Worm (Caenorhabditis elegans) whole organism, L4 larva: ENCODE measurements around the gene oat-1.
A peak's percentile ranks its signal among the peaks of the same experiment; 100 is the strongest.

Source experiments
- R02D3.7 ChIP-seq: fragments of 150-350 bp; sonication (generic microtip); optimal IDR thresholded peaks from 3 replicates; lab custom pipeline; 2014; ENCODE audit warnings: missing biosample characterization, missing genetic modification characterization
- T20F7.1 ChIP-seq: fragments of 200-800 bp; sonication (Bioruptor generic); optimal IDR thresholded peaks from 2 replicates; lab custom pipeline; 2018; ENCODE audit warnings: mild to moderate bottlenecking, missing genetic modification characterization, missing compliant biosample characterization
- Y105C5A.15 ChIP-seq: fragments of 200-800 bp; sonication (Bioruptor generic); IDR thresholded peaks from 2 replicates; pipeline ENCODE4 v1.3.6; 2022; ENCODE audit warnings: missing genetic modification characterization, missing compliant biosample characterization
- Y5F2A.4 ChIP-seq: fragments of 200-800 bp; sonication (Bioruptor generic); optimal IDR thresholded peaks from 2 replicates; lab custom pipeline; 2018; ENCODE audit warnings: mild to moderate bottlenecking, missing genetic modification characterization, missing compliant biosample characterization
- ZK337.2 ChIP-seq: fragments of 200-800 bp; sonication (Bioruptor generic); IDR thresholded peaks from 2 replicates; pipeline ENCODE4 v1.3.6; 2022; ENCODE audit warnings: missing genetic modification reagents, missing genetic modification characterization, missing compliant biosample characterization
- ZK546.5 ChIP-seq, 2 experiments: sonication (generic microtip); optimal IDR thresholded peaks; 2 replicates each; lab custom pipeline; 2017; ENCODE audit warnings: missing biosample characterization in 2 of 2, missing genetic modification characterization in 2 of 2
- aha-1 ChIP-seq: fragments of 150-350 bp; peaks from one replicate; lab custom pipeline; 2014; ENCODE audit warnings: missing biosample characterization, missing genetic modification characterization
- aly-2 ChIP-seq: sonication (generic microtip); optimal IDR thresholded peaks from 2 replicates; lab custom pipeline; 2018; ENCODE audit warnings: missing biosample characterization, missing genetic modification characterization
- ama-1 ChIP-seq: fragments of 150-350 bp; optimal IDR thresholded peaks from 2 replicates; lab custom pipeline; 2014; ENCODE audit warnings: inconsistent platforms, mixed read lengths
- arid-1 ChIP-seq: fragments of 200-800 bp; sonication (Bioruptor generic); conservative IDR thresholded peaks from 2 replicates; pipeline ENCODE4 v1.3.6; 2022; ENCODE audit warnings: missing genetic modification reagents, missing genetic modification characterization, missing compliant biosample characterization
- attf-4 ChIP-seq: sonication (generic microtip); optimal IDR thresholded peaks from 3 replicates; lab custom pipeline; 2017; ENCODE audit warnings: missing biosample characterization, missing genetic modification characterization
- ceh-32 ChIP-seq: sonication (generic microtip); optimal IDR thresholded peaks from 2 replicates; lab custom pipeline; 2016; ENCODE audit warnings: mild to moderate bottlenecking, missing genetic modification characterization, missing compliant biosample characterization; ENCODE audit not compliant: poor library complexity
- ceh-44 ChIP-seq: fragments of 200-800 bp; sonication (Bioruptor generic); IDR thresholded peaks from 2 replicates; pipeline ENCODE4 v1.3.6; 2022; ENCODE audit warnings: missing genetic modification reagents, missing genetic modification characterization, missing compliant biosample characterization
- ceh-82 ChIP-seq: sonication (generic microtip); optimal IDR thresholded peaks from 2 replicates; lab custom pipeline; 2017; ENCODE audit warnings: missing biosample characterization, missing genetic modification characterization
- ces-1 ChIP-seq: fragments of 150-350 bp; sonication (generic microtip); optimal IDR thresholded peaks from 4 replicates; lab custom pipeline; 2014; ENCODE audit warnings: missing biosample characterization, missing genetic modification reagents, missing genetic modification characterization
- ctbp-1 ChIP-seq: fragments of 200-800 bp; sonication (Bioruptor generic); IDR thresholded peaks from 2 replicates; pipeline ENCODE4 v1.3.6; 2022; ENCODE audit warnings: missing genetic modification reagents, missing genetic modification characterization, missing compliant biosample characterization
- daf-19 ChIP-seq: fragments of 200-800 bp; sonication (Bioruptor generic); conservative IDR thresholded peaks from 2 replicates; pipeline ENCODE4 v1.3.6; 2022; ENCODE audit warnings: missing genetic modification characterization, missing compliant biosample characterization
- dmd-8 ChIP-seq: fragments of 200-800 bp; sonication (Bioruptor generic); IDR thresholded peaks from 2 replicates; pipeline ENCODE4 v1.3.6; 2022; ENCODE audit warnings: missing genetic modification characterization, missing compliant biosample characterization
- dmd-9 ChIP-seq: fragments of 200-800 bp; sonication (Bioruptor generic); IDR thresholded peaks from 2 replicates; pipeline ENCODE4 v1.3.6; 2022; ENCODE audit warnings: missing genetic modification reagents, missing genetic modification characterization, missing compliant biosample characterization
- egl-43 ChIP-seq: fragments of 200-800 bp; sonication (Bioruptor generic); IDR thresholded peaks from 2 replicates; pipeline ENCODE4 v1.3.6; 2022; ENCODE audit warnings: missing genetic modification reagents, missing genetic modification characterization, missing compliant biosample characterization
- fkh-10 ChIP-seq: fragments of 150-350 bp; optimal IDR thresholded peaks from 2 replicates; lab custom pipeline; 2014; ENCODE audit warnings: missing biosample characterization, missing genetic modification reagents, missing genetic modification characterization
- gei-8 ChIP-seq: fragments of 200-800 bp; sonication (Bioruptor generic); optimal IDR thresholded peaks from 2 replicates; lab custom pipeline; 2018; ENCODE audit warnings: mild to moderate bottlenecking, missing genetic modification characterization, missing compliant biosample characterization
- hif-1 ChIP-seq, 2 experiments: sonication (generic microtip); optimal IDR thresholded peaks; 2 replicates each; lab custom pipeline; 2016 to 2017; ENCODE audit warnings: missing compliant biosample characterization in 2 of 2, missing genetic modification characterization in 2 of 2, missing genetic modification reagents in 2 of 2, missing genotype in 2 of 2, mild to moderate bottlenecking in 1 of 2
- hlh-30 ChIP-seq: sonication (generic microtip); optimal IDR thresholded peaks from 2 replicates; lab custom pipeline; 2017; ENCODE audit warnings: antibody characterized with exemption, mild to moderate bottlenecking, missing genetic modification characterization, missing compliant biosample characterization; ENCODE audit not compliant: insufficient read depth
- hmg-1.1 ChIP-seq: fragments of 200-800 bp; sonication (Bioruptor generic); IDR thresholded peaks from 2 replicates; pipeline ENCODE4 v1.3.6; 2022; ENCODE audit warnings: missing genetic modification reagents, missing genetic modification characterization, missing compliant biosample characterization
- jun-1 ChIP-seq: fragments of 150-350 bp; optimal IDR thresholded peaks from 2 replicates; lab custom pipeline; 2014; ENCODE audit warnings: missing biosample characterization, missing genetic modification reagents, missing genetic modification characterization
- lim-7 ChIP-seq: fragments of 200-800 bp; sonication (Bioruptor generic); IDR thresholded peaks from 2 replicates; pipeline ENCODE4 v1.3.6; 2022; ENCODE audit warnings: missing genetic modification characterization, missing compliant biosample characterization
- lin-38 ChIP-seq: fragments of 200-800 bp; sonication (Bioruptor generic); IDR thresholded peaks from 2 replicates; pipeline ENCODE4 v1.3.6; 2022; ENCODE audit warnings: missing genetic modification reagents, missing genetic modification characterization, missing compliant biosample characterization
- lin-39 ChIP-seq: fragments of 150-350 bp; optimal IDR thresholded peaks from 2 replicates; lab custom pipeline; 2014; ENCODE audit warnings: missing biosample characterization, missing genetic modification reagents, missing genetic modification characterization
- lir-3 ChIP-seq: sonication (generic microtip); optimal IDR thresholded peaks from 2 replicates; lab custom pipeline; 2016; ENCODE audit warnings: mild to moderate bottlenecking, missing genetic modification characterization, missing compliant biosample characterization
- lsy-2 ChIP-seq, 2 experiments: fragments of 150-350 bp in 1 of 2; sonication (generic microtip) in 1 of 2; optimal IDR thresholded peaks; 2 replicates each; lab custom pipeline; 2014 to 2017; ENCODE audit warnings: missing biosample characterization in 2 of 2, missing genetic modification characterization in 2 of 2
- madf-9 ChIP-seq: fragments of 200-800 bp; sonication (Bioruptor generic); conservative IDR thresholded peaks from 2 replicates; pipeline ENCODE4 v1.3.6; 2022; ENCODE audit warnings: missing genetic modification reagents, missing genetic modification characterization, missing compliant biosample characterization
- mdl-1 ChIP-seq, 2 experiments: fragments of 150-350 bp in 1 of 2; sonication (generic microtip) in 1 of 2; optimal IDR thresholded peaks; 2 replicates each; lab custom pipeline; 2014 to 2017; ENCODE audit warnings: missing biosample characterization in 2 of 2, missing genetic modification characterization in 2 of 2
- mdt-29 ChIP-seq: fragments of 200-800 bp; sonication (Bioruptor generic); IDR thresholded peaks from 2 replicates; pipeline ENCODE4 v1.3.6; 2022; ENCODE audit warnings: missing genetic modification reagents, missing genetic modification characterization, missing compliant biosample characterization
- nhr-102 ChIP-seq: sonication (generic microtip); optimal IDR thresholded peaks from 2 replicates; lab custom pipeline; 2016; ENCODE audit warnings: mild to moderate bottlenecking, missing genetic modification characterization, moderate library complexity, missing compliant biosample characterization
- nhr-11 ChIP-seq: fragments of 150-350 bp; optimal IDR thresholded peaks from 2 replicates; lab custom pipeline; 2014; ENCODE audit warnings: missing biosample characterization, missing genetic modification characterization
- nhr-42 ChIP-seq: fragments of 200-800 bp; sonication (Bioruptor generic); IDR thresholded peaks from 2 replicates; pipeline ENCODE4 v1.3.6; 2022; ENCODE audit warnings: missing genetic modification characterization, missing compliant biosample characterization
- nhr-77 ChIP-seq: fragments of 150-350 bp; optimal IDR thresholded peaks from 2 replicates; lab custom pipeline; 2014; ENCODE audit warnings: missing biosample characterization, missing genetic modification characterization
- php-3 ChIP-seq: fragments of 200-800 bp; sonication (Bioruptor generic); IDR thresholded peaks from 2 replicates; pipeline ENCODE4 v1.3.6; 2022; ENCODE audit warnings: missing genetic modification reagents, missing genetic modification characterization, missing compliant biosample characterization
- sdz-12 ChIP-seq: fragments of 200-800 bp; sonication (Bioruptor generic); optimal IDR thresholded peaks from 2 replicates; lab custom pipeline; 2018; ENCODE audit warnings: mild to moderate bottlenecking, missing genetic modification characterization, missing compliant biosample characterization
- set-16 ChIP-seq: fragments of 200-800 bp; sonication (Bioruptor generic); IDR thresholded peaks from 2 replicates; pipeline ENCODE4 v1.3.6; 2022; ENCODE audit warnings: missing genetic modification reagents, missing genetic modification characterization, missing compliant biosample characterization
- snpc-4 ChIP-seq: fragments of 150-350 bp; optimal IDR thresholded peaks from 2 replicates; lab custom pipeline; 2014; ENCODE audit warnings: missing biosample characterization, missing genetic modification characterization
- spr-1 ChIP-seq: sonication (generic microtip); optimal IDR thresholded peaks from 2 replicates; lab custom pipeline; 2016; ENCODE audit warnings: mild to moderate bottlenecking, missing genetic modification characterization, missing compliant biosample characterization
- spr-3 ChIP-seq: fragments of 200-800 bp; sonication (Bioruptor generic); optimal IDR thresholded peaks from 2 replicates; lab custom pipeline; 2018; ENCODE audit warnings: mild to moderate bottlenecking, missing genetic modification characterization, missing compliant biosample characterization
- tra-1 ChIP-seq: fragments of 200-800 bp; sonication (Bioruptor generic); IDR thresholded peaks from 2 replicates; pipeline ENCODE4 v1.3.6; 2022; ENCODE audit warnings: missing genetic modification reagents, missing genetic modification characterization, missing compliant biosample characterization
- unc-39 ChIP-seq: sonication (generic microtip); optimal IDR thresholded peaks from 2 replicates; lab custom pipeline; 2017; ENCODE audit warnings: missing biosample characterization, missing genetic modification characterization
- vab-7 ChIP-seq: fragments of 200-800 bp; sonication (Bioruptor generic); IDR thresholded peaks from 2 replicates; pipeline ENCODE4 v1.3.6; 2022; ENCODE audit warnings: missing genetic modification reagents, missing genetic modification characterization, missing compliant biosample characterization
- ztf-11 ChIP-seq: fragments of 150-350 bp; optimal IDR thresholded peaks from 2 replicates; lab custom pipeline; 2014; ENCODE audit warnings: missing biosample characterization, missing genetic modification characterization
- ztf-7 ChIP-seq: fragments of 150-350 bp; optimal IDR thresholded peaks from 2 replicates; lab custom pipeline; 2014; ENCODE audit warnings: missing biosample characterization, missing genetic modification characterization

Gene oat-1

DNA sequence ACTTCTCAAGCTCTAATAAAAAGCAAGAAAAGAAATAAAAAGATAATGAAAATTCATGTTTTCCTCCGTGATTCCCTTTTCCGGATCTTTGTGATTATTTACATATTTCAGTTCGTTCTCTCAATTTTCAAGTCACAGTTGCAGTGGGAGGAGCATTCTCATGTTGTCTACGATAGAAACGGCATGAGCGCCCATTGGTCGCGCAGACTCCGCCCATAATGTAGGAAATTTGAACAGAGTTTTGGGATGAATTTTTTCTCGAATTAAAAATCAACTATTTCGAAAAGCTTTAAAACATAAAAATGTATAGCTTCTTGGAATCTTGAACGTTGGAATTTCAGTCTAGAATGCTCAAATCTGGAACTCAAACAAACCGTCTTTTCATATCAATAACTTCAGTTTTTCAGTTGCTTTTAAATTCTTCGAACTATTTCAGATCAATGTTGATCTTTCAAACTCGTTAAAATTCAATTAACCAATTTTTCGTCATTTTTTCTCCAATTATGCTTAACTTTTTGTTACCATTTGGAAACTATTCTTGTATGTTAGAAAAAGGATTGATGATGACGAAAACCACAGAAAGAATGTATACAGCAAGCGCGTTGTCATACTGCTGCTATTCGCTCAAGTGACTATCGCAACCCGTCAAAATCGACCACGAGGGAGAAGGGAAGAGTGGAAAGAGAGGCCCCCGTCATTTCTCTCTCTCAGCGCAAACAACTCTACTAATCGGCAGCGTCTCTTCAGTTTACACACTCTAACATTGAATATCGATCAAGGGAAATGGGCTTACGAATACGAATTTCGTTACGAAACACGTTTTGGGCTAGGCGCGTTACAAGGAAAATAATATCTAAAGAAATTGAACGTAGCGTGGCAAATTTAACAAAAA, 40.6 kb downstream of the oat-1 start (continued):
- TF ChIP-seq lin-39 (tag; lab: Kevin White, UChicago) (peak; percentile 73), unc-39 (no peak), dmd-9 (GFP tag; lab: Robert Waterston, UW) (no peak; the same call in 1 of the 2 replicates), mdl-1 (tag; optimal IDR thresholded peaks at IDR 0.05; lab: Kevin White, UChicago) (peak; percentile 61 to 91), ctbp-1 (peak; percentile 41; the same call in 1 of the 2 replicates), T20F7.1 (GFP tag; lab: Kevin White, UChicago) (peak; percentile 45), attf-4 (tag; lab: Kevin White, UChicago) (no peak), nhr-11 (tag; lab: Kevin White, UChicago) (peak; percentile 51), spr-3 (peak; percentile 42), ZK546.5 (tag; optimal IDR thresholded peaks at IDR 0.05; lab: Kevin White, UChicago) (no peak), ztf-11 (tag; lab: Kevin White, UChicago) (no peak), snpc-4 (tag; lab: Kevin White, UChicago) (peak; percentile 45), aha-1 (tag; lab: Kevin White, UChicago) (peak; percentile 98), tra-1 (peak; percentile 34; the same call in 1 of the 2 replicates), nhr-42 (peak; percentile 92), hmg-1.1 (peak; percentile 78), lir-3 (tag; lab: Kevin White, UChicago) (no peak), hlh-30 (tag; lab: Kevin White, UChicago) (peak; percentile 97), fkh-10 (GFP tag; lab: Kevin White, UChicago) (no peak), dmd-8 (GFP tag; lab: Robert Waterston, UW) (peak; percentile 73), lim-7 (GFP tag; lab: Robert Waterston, UW) (no peak; the same call in 1 of the 2 replicates), Y105C5A.15 (GFP tag; lab: Robert Waterston, UW) (peak; percentile 95), gei-8 (no peak), set-16 (GFP tag; lab: Robert Waterston, UW) (peak; percentile 31; the same call in 1 of the 2 replicates), ama-1 (lab: Kevin White, UChicago) (peak; percentile 96), aly-2 (tag; lab: Kevin White, UChicago) (no peak), R02D3.7 (tag; lab: Kevin White, UChicago) (no peak), ceh-82 (tag; lab: Kevin White, UChicago) (no peak), ceh-32 (tag; lab: Kevin White, UChicago) (no peak), daf-19 (GFP tag; lab: Robert Waterston, UW) (no peak), Y5F2A.4 (GFP tag; lab: Kevin White, UChicago) (no peak), madf-9 (GFP tag; lab: Robert Waterston, UW) (peak; percentile 29; the same call in 1 of the 2 replicates), sdz-12 (GFP tag; lab: Kevin White, UChicago) (peak; percentile 20), jun-1 (tag; lab: Kevin White, UChicago) (no peak), arid-1 (GFP tag; lab: Robert Waterston, UW) (peak; percentile 82), ces-1 (GFP tag; lab: Kevin White, UChicago) (no peak), nhr-77 (tag; lab: Kevin White, UChicago) (no peak), egl-43 (peak; percentile 73), lsy-2 (tag; optimal IDR thresholded peaks at IDR 0.05; lab: Kevin White, UChicago) (peak; percentile 62 to 89), vab-7 (GFP tag; lab: Robert Waterston, UW) (peak; percentile 49), lin-38 (peak; percentile 53), php-3 (peak; percentile 65), hif-1 (tag; optimal IDR thresholded peaks at IDR 0.05; lab: Kevin White, UChicago) (peak in 1 of 2 experiments; percentile 29), ceh-44 (GFP tag; lab: Robert Waterston, UW) (no peak), ZK337.2 (no peak), ztf-7 (no peak), nhr-102 (peak; percentile 24), spr-1 (peak; percentile 49), mdt-29 (GFP tag; lab: Robert Waterston, UW) (peak; percentile 9)
